Fruit fly (Drosophila melanogaster) S2 (cell line): ENCODE data around the gene Vm26Aa.

Source experiments
- CG8478 ChIP-seq: fragments of >200 bp; optimal IDR thresholded peaks from 2 replicates; lab custom pipeline; 2018
- CTCF ChIP-seq, 2 experiments: fragments of >200 bp; optimal IDR thresholded peaks; 2 replicates each; lab custom pipeline; 2018

Vm26Aa gene

DNA sequence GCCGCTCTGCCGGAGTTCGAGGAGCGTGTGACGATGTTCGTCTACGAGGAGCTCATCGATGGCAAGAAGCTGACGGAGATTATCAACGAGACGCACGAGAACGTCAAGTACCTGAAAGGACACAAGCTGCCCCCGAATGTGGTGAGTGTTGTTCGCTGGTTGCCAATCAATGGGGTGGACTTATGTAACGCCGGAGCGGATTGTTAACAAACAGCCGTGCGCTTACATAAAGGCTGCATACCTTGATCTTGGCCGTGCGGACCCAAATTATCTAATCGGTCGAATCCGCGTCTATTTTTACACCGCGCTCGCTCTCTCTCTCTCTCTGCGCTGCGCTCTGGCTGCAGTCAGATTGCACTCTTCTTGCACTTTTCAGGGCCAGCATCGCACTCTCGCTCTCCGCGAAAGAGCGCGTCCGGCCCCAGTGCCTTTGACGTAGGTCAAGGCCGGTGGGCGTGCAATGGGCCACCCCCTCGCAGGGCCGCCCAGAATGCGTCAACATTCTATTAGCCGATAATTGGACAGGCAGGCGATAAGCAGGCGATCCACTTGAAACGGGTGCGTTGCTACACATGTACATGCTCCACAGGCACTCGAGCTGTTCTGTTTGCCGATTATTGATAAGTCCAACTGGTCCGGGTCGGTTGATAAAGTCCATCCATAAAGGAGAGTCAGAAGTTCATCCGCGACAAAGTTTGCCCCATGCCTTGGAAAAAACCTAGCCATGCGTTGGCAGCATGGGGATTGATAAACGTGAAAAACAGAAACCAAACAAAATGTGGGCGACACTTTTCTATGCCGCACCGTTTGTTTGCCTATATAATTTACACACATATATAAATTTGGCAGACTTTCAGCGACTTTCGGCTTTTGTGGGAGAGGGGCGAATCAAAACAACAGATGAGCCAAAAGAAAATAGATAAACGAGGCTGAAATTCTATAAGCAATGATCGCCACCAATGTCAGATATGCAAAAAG lies 15.5 kb downstream of the Vm26Aa start:
- TF ChIP-seq CG8478 (no peak), CTCF (optimal IDR thresholded peaks at IDR 0.05; lab: Kevin White, UChicago) (no peak)

dm6 chr2L:5943229-5944078 lies 16.7 kb downstream of the Vm26Aa start, which contains the start of the genes Sfp26Ad and Gpdh1:
TSS of gene Sfp26Ad (minus strand) at chr2L:5943304.
TSS of gene Gpdh1 (plus strand) at chr2L:5943643.
- TF ChIP-seq CTCF (optimal IDR thresholded peaks at IDR 0.05; lab: Kevin White, UChicago), result no peak
- TF ChIP-seq CG8478, result no peak

DNA sequence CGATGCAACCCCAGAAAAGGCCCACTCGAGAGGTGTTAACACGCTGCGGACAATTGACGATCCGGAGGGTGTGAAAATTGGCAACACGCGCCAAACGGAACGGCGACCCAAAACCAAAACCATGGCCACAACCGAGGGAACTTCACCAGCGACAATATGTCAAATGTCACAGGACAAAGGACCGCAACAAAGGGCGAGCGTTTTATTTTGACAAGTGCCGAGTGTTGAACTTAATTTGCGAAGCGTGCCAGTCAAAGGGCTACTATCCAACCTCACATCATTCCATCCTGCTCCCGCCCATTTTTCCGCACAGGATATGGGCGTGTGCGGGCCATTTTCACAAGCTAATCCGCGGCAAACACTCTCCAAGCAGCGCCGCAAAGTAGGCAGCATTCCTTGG lies 32.8 kb downstream of the Vm26Aa start:
- TF ChIP-seq CG8478 (no peak), CTCF (optimal IDR thresholded peaks at IDR 0.05; lab: Kevin White, UChicago) (no peak)

DNA sequence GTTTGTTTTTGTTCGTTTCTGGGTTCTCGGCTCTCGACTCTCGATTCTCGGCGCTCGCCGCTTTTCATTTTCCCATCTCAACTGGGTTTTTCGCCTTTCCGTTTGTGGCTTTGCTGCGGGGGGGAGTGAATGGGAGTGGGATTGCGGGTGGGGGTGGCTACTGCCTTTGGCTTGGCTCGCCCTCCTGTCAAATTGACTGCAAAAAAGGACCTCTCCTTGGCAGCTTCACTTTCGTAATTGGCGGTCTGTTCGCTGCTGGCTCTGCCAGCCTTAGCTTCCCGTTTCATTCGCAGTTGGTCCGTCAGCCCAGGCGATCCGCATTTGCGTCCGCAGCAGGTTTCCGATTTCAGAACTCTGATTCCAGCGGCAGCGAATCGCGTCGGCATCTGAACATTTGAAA lies 34.5 kb downstream of the Vm26Aa start, which contains the start of gene dsf:
Gene dsf, plus strand, starts transcription at position 301 of the 400 bp plus-strand sequence.
- TF ChIP-seq CTCF (optimal IDR thresholded peaks at IDR 0.05; lab: Kevin White, UChicago) (no peak), CG8478 (no peak)

- no peak for TF ChIP-seq CG8478
- TF ChIP-seq CTCF (optimal IDR thresholded peaks at IDR 0.05; lab: Kevin White, UChicago), result no peak
Measured at dm6 chr2L:5925164-5925563, 35.0 kb downstream of the Vm26Aa start.

dm6 chr2L:5923603-5924138 lies 36.5 kb downstream of the Vm26Aa start, which contains the start of gene CG9016:
TSS of gene CG9016 (minus strand) at chr2L:5923653.
- no peak for TF ChIP-seq CG8478
- no peak for TF ChIP-seq CTCF (optimal IDR thresholded peaks at IDR 0.05; lab: Kevin White, UChicago)

DNA sequence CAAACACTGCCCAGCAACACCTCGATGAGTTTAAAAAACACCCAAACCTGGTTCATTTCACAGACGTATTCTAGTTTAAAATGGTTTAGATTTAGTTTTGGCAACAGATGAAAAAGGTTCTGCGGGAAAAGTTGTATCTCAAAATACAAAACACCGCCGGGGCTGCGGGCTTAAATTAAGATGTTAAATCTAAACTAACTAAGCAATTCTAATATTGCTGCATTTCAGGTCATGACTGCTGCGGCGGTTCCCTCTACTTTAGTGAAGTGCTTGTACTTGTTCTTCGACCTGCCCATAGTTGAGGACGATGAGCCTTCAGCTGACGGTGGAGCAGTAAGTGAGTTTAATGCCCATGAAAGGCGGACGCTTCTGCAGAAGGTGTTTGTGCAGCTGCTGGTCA lies 50.0 kb downstream of the Vm26Aa start, which contains the start of gene CG14000:
Gene CG14000, minus strand, starts transcription at position 101 of the 400 bp plus-strand sequence.
- no peak for TF ChIP-seq CTCF (optimal IDR thresholded peaks at IDR 0.05; lab: Kevin White, UChicago)
